Worm (Caenorhabditis elegans) whole organism, young adult: ENCODE data around the gene fbxb-59.
A peak's percentile ranks its signal among the peaks of the same experiment; 100 is the strongest.

Experiments
- B0336.3 ChIP-seq: fragments of 200-800 bp; sonication (Bioruptor generic); IDR thresholded peaks from 2 replicates; pipeline ENCODE4 v1.3.6; 2022; ENCODE audit warnings: missing genetic modification characterization, missing compliant biosample characterization
- C06A6.2 ChIP-seq: fragments of 200-800 bp; sonication (Bioruptor generic); conservative IDR thresholded peaks from 2 replicates; pipeline ENCODE4 v1.3.6; 2022; ENCODE audit warnings: missing genetic modification characterization, missing compliant biosample characterization
- F39B2.1 ChIP-seq: fragments of 200-800 bp; sonication (Bioruptor generic); IDR thresholded peaks from 2 replicates; pipeline ENCODE4 v1.3.6; 2022; ENCODE audit warnings: missing genetic modification reagents, missing genetic modification characterization, missing compliant biosample characterization
- F49E8.2 ChIP-seq: sonication (generic microtip); optimal IDR thresholded peaks from 3 replicates; lab custom pipeline; 2017; ENCODE audit warnings: missing genetic modification characterization, mild to moderate bottlenecking, missing compliant biosample characterization, antibody characterized with exemption, moderate library complexity; ENCODE audit not compliant: insufficient read depth
- F52B5.7 ChIP-seq: sonication (generic microtip); optimal IDR thresholded peaks from 2 replicates; lab custom pipeline; 2016; ENCODE audit warnings: mild to moderate bottlenecking, missing genetic modification characterization, missing compliant biosample characterization
- K11D2.4 ChIP-seq: fragments of 200-800 bp; sonication (Bioruptor generic); IDR thresholded peaks from 2 replicates; pipeline ENCODE4 v1.3.6; 2022; ENCODE audit warnings: missing genetic modification reagents, missing genetic modification characterization, missing compliant biosample characterization
- Y95B8A.8 ChIP-seq: fragments of 200-800 bp; sonication (Bioruptor generic); IDR thresholded peaks from 2 replicates; pipeline ENCODE4 v1.3.6; 2022; ENCODE audit warnings: missing genetic modification reagents, missing genetic modification characterization, missing compliant biosample characterization
- atf-7 ChIP-seq: sonication (generic microtip); optimal IDR thresholded peaks from 2 replicates; lab custom pipeline; 2017; ENCODE audit warnings: mild to moderate bottlenecking, missing genetic modification characterization, missing compliant biosample characterization
- athp-1 ChIP-seq: sonication (generic microtip); optimal IDR thresholded peaks from 2 replicates; lab custom pipeline; 2017; ENCODE audit warnings: mild to moderate bottlenecking, missing genetic modification characterization, missing compliant biosample characterization
- bed-1 ChIP-seq: fragments of 200-800 bp; sonication (Bioruptor generic); IDR thresholded peaks from 2 replicates; pipeline ENCODE4 v1.3.6; 2022; ENCODE audit warnings: missing genetic modification reagents, missing genetic modification characterization, missing compliant biosample characterization
- chd-7 ChIP-seq: sonication (generic microtip); optimal IDR thresholded peaks from 2 replicates; lab custom pipeline; 2016; ENCODE audit warnings: mild to moderate bottlenecking, missing genetic modification characterization, moderate library complexity, missing compliant biosample characterization
- dox-1 ChIP-seq: fragments of 200-800 bp; sonication (Bioruptor generic); IDR thresholded peaks from 2 replicates; pipeline ENCODE4 v1.3.6; 2022; ENCODE audit warnings: missing genetic modification reagents, missing genetic modification characterization, missing compliant biosample characterization
- egl-18 ChIP-seq: fragments of 200-800 bp; sonication (Bioruptor generic); IDR thresholded peaks from 2 replicates; pipeline ENCODE4 v1.3.6; 2022; ENCODE audit warnings: missing genetic modification reagents, missing genetic modification characterization, missing compliant biosample characterization
- egrh-3 ChIP-seq: fragments of 200-800 bp; sonication (Bioruptor generic); IDR thresholded peaks from 2 replicates; pipeline ENCODE4 v1.3.6; 2022; ENCODE audit warnings: missing genetic modification reagents, missing genetic modification characterization, missing compliant biosample characterization
- fkh-3 ChIP-seq: sonication (generic microtip); optimal IDR thresholded peaks from 2 replicates; lab custom pipeline; 2016; ENCODE audit warnings: mild to moderate bottlenecking, missing genetic modification characterization, missing compliant biosample characterization
- gei-17 ChIP-seq: fragments of 200-800 bp; sonication (Bioruptor generic); optimal IDR thresholded peaks from 2 replicates; lab custom pipeline; 2018; ENCODE audit warnings: mild to moderate bottlenecking, missing genetic modification characterization, missing compliant biosample characterization
- hlh-12 ChIP-seq: sonication (generic microtip); optimal IDR thresholded peaks from 2 replicates; lab custom pipeline; 2016; ENCODE audit warnings: missing genetic modification characterization, missing compliant biosample characterization
- hrde-1 ChIP-seq: sonication (generic microtip); optimal IDR thresholded peaks from 2 replicates; lab custom pipeline; 2016; ENCODE audit warnings: missing genetic modification characterization, mild to moderate bottlenecking, missing compliant biosample characterization, moderate library complexity, missing genotype, missing genetic modification reagents, borderline replicate concordance
- let-526 ChIP-seq: fragments of 200-800 bp; sonication (Bioruptor generic); IDR thresholded peaks from 2 replicates; pipeline ENCODE4 v1.3.6; 2022; ENCODE audit warnings: missing genetic modification reagents, missing genetic modification characterization, missing compliant biosample characterization
- lin-26 ChIP-seq: fragments of 200-800 bp; sonication (Bioruptor generic); IDR thresholded peaks from 2 replicates; pipeline ENCODE4 v1.3.6; 2022; ENCODE audit warnings: missing genetic modification reagents, missing genetic modification characterization, missing compliant biosample characterization
- lsy-27 ChIP-seq: sonication (generic microtip); optimal IDR thresholded peaks from 2 replicates; lab custom pipeline; 2017; ENCODE audit warnings: missing genetic modification characterization, mild to moderate bottlenecking, missing compliant biosample characterization, antibody characterized with exemption, missing genotype, borderline replicate concordance; ENCODE audit not compliant: insufficient read depth
- madf-3 ChIP-seq: fragments of 200-800 bp; sonication (Bioruptor generic); IDR thresholded peaks from 2 replicates; pipeline ENCODE4 v1.3.6; 2022; ENCODE audit warnings: missing genetic modification reagents, missing genetic modification characterization, missing compliant biosample characterization
- madf-6 ChIP-seq: fragments of 200-800 bp; sonication (Bioruptor generic); IDR thresholded peaks from 2 replicates; pipeline ENCODE4 v1.3.6; 2022; ENCODE audit warnings: missing genetic modification reagents, missing genetic modification characterization, missing compliant biosample characterization
- nfyb-1 ChIP-seq: fragments of 200-800 bp; sonication (Bioruptor generic); IDR thresholded peaks from 2 replicates; pipeline ENCODE4 v1.3.6; 2022; ENCODE audit warnings: missing genetic modification reagents, missing genetic modification characterization, missing compliant biosample characterization
- nhr-179 ChIP-seq: sonication (generic microtip); optimal IDR thresholded peaks from 2 replicates; lab custom pipeline; 2016; ENCODE audit warnings: mild to moderate bottlenecking, missing genetic modification characterization, missing compliant biosample characterization
- pbrm-1 ChIP-seq: fragments of 200-800 bp; sonication (Bioruptor generic); IDR thresholded peaks from 2 replicates; pipeline ENCODE4 v1.3.6; 2022; ENCODE audit warnings: missing genetic modification reagents, missing genetic modification characterization, missing compliant biosample characterization
- snpc-1.3 ChIP-seq: sonication (generic microtip); optimal IDR thresholded peaks from 2 replicates; lab custom pipeline; 2017; ENCODE audit warnings: missing genetic modification characterization, mild to moderate bottlenecking, missing compliant biosample characterization, antibody characterized with exemption, moderate library complexity, missing genotype, missing genetic modification reagents; ENCODE audit not compliant: insufficient read depth
- snpc-4 ChIP-seq, 5 experiments: fragments of 150-350 bp in 1 of 5; sonication (generic microtip) in 4 of 5; optimal IDR thresholded peaks; 2 replicates each; lab custom pipeline; 2014 to 2018; ENCODE audit warnings: missing genetic modification characterization in 5 of 5, missing biosample characterization in 3 of 5, antibody characterized with exemption in 2 of 5, mild to moderate bottlenecking in 2 of 5, missing compliant biosample characterization in 2 of 5, missing genotype in 2 of 5, moderate library complexity in 2 of 5, missing genetic modification reagents in 1 of 5
- somi-1 ChIP-seq: fragments of 200-800 bp; sonication (Bioruptor generic); optimal IDR thresholded peaks from 2 replicates; lab custom pipeline; 2018; ENCODE audit warnings: mild to moderate bottlenecking, missing genetic modification characterization, missing compliant biosample characterization
- zfh-2 ChIP-seq: fragments of 200-800 bp; sonication (Bioruptor generic); conservative IDR thresholded peaks from 2 replicates; pipeline ENCODE4 v1.3.6; 2022; ENCODE audit warnings: missing genetic modification reagents, missing genetic modification characterization, missing compliant biosample characterization
- ztf-26 ChIP-seq: sonication (generic microtip); optimal IDR thresholded peaks from 2 replicates; lab custom pipeline; 2017; ENCODE audit warnings: missing genetic modification characterization, missing compliant biosample characterization
- ztf-28 ChIP-seq: fragments of 200-800 bp; sonication (Bioruptor generic); IDR thresholded peaks from 2 replicates; pipeline ENCODE4 v1.3.6; 2022; ENCODE audit warnings: missing genetic modification reagents, missing genetic modification characterization, missing compliant biosample characterization

Gene fbxb-59

DNA sequence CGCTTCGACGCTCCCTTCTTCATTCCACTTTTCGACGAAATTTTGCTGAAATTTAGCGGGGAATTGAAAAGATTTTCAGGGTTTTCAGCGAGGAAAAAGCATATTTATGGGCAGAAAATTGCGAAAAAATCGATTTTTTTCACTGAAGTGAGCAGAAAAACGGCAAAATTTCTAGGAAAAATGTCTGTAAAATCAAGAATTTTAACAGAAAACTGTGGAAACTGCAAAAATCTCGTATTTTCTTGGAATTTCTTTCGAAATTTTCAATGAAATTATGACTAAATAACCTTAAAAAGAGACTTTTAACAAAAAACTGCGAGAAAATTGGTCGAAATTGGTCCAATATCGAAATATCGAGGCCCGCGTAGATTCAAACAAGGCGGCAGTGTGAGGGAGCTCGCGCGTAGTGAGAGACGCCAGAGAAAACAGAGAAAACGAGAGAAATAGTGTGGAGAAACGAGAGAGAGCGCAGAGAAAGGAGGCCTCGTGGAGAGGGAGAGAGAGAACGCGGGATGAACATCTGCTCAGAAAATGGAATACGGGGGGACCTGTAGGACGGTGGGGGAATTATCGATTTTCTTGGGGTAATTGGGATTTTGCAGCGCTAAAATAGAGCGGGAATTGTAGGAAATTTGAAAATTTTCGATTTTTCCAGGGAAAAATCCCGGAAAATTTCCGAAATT is 43.6 kb upstream of the fbxb-59 start, which contains the start of gene swsn-1 (continued):
- no peak for TF ChIP-seq hrde-1 (tag; lab: Kevin White, UChicago)
- peak; percentile 5 for TF ChIP-seq F49E8.2 (tag; lab: Kevin White, UChicago)
- TF ChIP-seq atf-7 (tag; lab: Kevin White, UChicago) = no peak
- no peak for TF ChIP-seq ztf-26 (tag; lab: Kevin White, UChicago)
- no peak for TF ChIP-seq lsy-27 (tag; lab: Kevin White, UChicago)
- TF ChIP-seq dox-1 (GFP tag; lab: Robert Waterston, UW) = peak; percentile 57
- no peak for TF ChIP-seq bed-1 (GFP tag; lab: Robert Waterston, UW)
- TF ChIP-seq hlh-12 (tag; lab: Kevin White, UChicago) = no peak
- TF ChIP-seq madf-6 (GFP tag; lab: Robert Waterston, UW) = peak; percentile 62
- TF ChIP-seq egl-18 (GFP tag; lab: Robert Waterston, UW) = no peak
- TF ChIP-seq pbrm-1 = 0 out of 2 replicates have a peak, but pooled peaks have one; percentile 15
- TF ChIP-seq athp-1 (tag; lab: Kevin White, UChicago) = no peak

DNA sequence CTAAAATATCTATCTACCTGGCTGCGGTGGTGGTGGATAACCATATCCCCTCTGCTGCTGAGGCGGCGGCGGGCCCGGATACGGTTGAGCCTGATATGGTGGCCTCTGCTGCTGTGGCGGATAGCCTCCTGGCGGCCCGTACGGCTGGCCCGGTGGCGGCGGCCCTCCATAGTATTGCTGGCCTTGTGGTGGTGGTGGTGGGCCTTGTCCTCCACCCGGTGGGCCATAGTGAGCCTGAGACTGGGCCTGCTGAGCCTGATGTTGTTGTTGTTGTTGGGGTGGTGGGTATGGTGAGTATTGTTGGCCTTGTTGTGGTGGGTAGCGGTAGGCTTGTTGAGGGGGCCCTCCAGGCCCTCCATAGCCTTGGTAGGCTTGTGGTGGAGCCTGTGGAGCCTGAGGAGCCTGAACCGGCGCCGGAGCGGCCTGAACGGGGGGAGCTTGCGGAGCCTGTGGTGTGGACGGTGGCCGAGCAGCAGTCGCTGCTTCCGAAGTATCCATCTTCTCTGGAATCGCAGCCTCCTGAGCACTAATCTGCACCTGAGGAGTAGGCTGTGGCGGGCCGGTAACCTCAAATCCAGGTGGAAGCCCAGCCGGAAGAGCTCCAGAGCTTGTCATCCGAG is 35.4 kb upstream of the fbxb-59 start:
- TF ChIP-seq fkh-3 (peak; percentile 62), C06A6.2 (GFP tag; lab: Robert Waterston, UW) (no peak), nfyb-1 (GFP tag; lab: Robert Waterston, UW) (0 out of 2 replicates have a peak, but pooled peaks have one; percentile 18), K11D2.4 (GFP tag; lab: Robert Waterston, UW) (no peak), ztf-28 (GFP tag; lab: Robert Waterston, UW) (0 out of 2 replicates have a peak, but pooled peaks have one; percentile 44), somi-1 (no peak), Y95B8A.8 (no peak), chd-7 (tag; lab: Kevin White, UChicago) (peak; percentile 6), lin-26 (GFP tag; lab: Robert Waterston, UW) (0 out of 2 replicates have a peak, but pooled peaks have one; percentile 18), snpc-4 (GFP tag; optimal IDR thresholded peaks at IDR 0.05; lab: Kevin White, UChicago) (no peak), snpc-4 (tag; optimal IDR thresholded peaks at IDR 0.05; lab: Kevin White, UChicago) (no peak), zfh-2 (GFP tag; lab: Robert Waterston, UW) (peak; percentile 83), B0336.3 (GFP tag; lab: Robert Waterston, UW) (0 out of 2 replicates have a peak, but pooled peaks have one; percentile 19), egrh-3 (GFP tag; lab: Robert Waterston, UW) (peak; percentile 90)
- TF ChIP-seq, all 124 proteins: peak for 8

DNA sequence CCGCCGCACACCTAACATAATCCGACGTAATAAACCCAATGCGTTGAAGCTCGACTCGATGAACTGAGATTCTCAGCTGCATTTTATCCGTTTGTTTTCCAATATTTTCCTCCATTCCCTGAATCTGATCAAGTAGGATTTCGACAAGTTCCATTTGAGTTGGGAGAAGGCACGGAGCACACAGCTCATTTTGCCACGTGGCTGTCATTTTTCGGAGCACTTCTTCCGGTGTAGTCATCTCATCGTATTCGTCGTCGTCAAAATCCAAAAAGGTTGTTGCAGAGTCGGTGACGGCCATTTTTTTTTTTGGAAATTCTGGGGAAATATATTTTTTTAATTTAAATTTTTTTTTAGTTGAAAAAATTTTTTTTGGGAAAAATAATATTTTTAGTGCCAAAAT is 31.4 kb upstream of the fbxb-59 start, which contains the start of gene sld-5:
Gene sld-5, minus strand, starts transcription at position 317 of the 400 bp plus-strand sequence.
- TF ChIP-seq gei-17 (GFP tag; lab: Kevin White, UChicago) = no peak
- TF ChIP-seq somi-1 = no peak
- TF ChIP-seq let-526 (GFP tag; lab: Robert Waterston, UW) = no peak
- no peak for TF ChIP-seq F39B2.1 (GFP tag; lab: Robert Waterston, UW)

DNA sequence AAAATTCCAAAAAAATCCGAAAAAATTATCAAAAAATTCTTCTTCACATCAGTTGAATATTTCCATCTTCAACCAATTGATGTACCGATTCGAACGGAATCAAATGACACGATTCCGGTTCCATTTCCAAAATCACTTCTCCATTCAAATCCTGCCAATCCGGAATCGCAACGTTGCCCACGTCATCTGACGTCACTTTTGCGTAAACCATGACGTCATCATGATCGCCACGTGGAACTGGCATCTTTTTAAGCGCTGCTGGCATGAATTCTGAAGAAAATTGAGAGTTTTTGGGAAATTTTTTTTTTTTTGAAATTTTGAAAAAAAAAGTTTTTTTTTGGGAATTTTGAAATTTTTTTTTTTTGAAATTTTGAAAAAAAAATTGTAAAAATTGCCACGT is 29.2 kb upstream of the fbxb-59 start:
- TF ChIP-seq nhr-179 (tag; lab: Kevin White, UChicago) (no peak), F52B5.7 (tag; lab: Kevin White, UChicago) (no peak), egl-18 (GFP tag; lab: Robert Waterston, UW) (no peak), madf-3 (no peak), snpc-1.3 (no peak)
